Fruit fly (Drosophila melanogaster) whole organism, wandering third instar larva: ENCODE measurements around the gene CG5555.

Experiments used
- Abd-B ChIP-seq: fragments of >200 bp; optimal IDR thresholded peaks from 2 replicates; lab custom pipeline; 2017; ENCODE audit warnings: missing biosample characterization, missing genetic modification characterization
- CG32264 ChIP-seq: fragments of 200-800 bp; sonication (Bioruptor generic); optimal IDR thresholded peaks from 2 replicates; lab custom pipeline; 2016; ENCODE audit warnings: missing biosample characterization, missing genetic modification characterization
- CG9705 ChIP-seq: fragments of 200-800 bp; sonication (Bioruptor generic); optimal IDR thresholded peaks from 2 replicates; lab custom pipeline; 2018; ENCODE audit warnings: missing biosample characterization, mild to moderate bottlenecking, missing genetic modification characterization
- CrebA ChIP-seq: fragments of 200-800 bp; sonication (Bioruptor generic); optimal IDR thresholded peaks from 2 replicates; lab custom pipeline; 2016; ENCODE audit warnings: missing biosample characterization, mild to moderate bottlenecking, missing genetic modification characterization, borderline replicate concordance
- Dfd ChIP-seq: fragments of >200 bp; optimal IDR thresholded peaks from 2 replicates; lab custom pipeline; 2017; ENCODE audit warnings: missing biosample characterization, missing genetic modification characterization
- Dif ChIP-seq: fragments of 200-275, 200-300 bp; sonication (Bioruptor generic); optimal IDR thresholded peaks from 2 replicates; lab custom pipeline; 2018; ENCODE audit warnings: missing biosample characterization, missing genetic modification characterization; ENCODE audit not compliant: partially characterized antibody
- GATAd ChIP-seq: sonication (Bioruptor generic); optimal IDR thresholded peaks from 2 replicates; lab custom pipeline; 2016; ENCODE audit warnings: missing biosample characterization, missing genetic modification characterization
- HLH106 ChIP-seq: fragments of 200-800 bp; optimal IDR thresholded peaks from 3 replicates; lab custom pipeline; 2019; ENCODE audit warnings: missing biosample characterization, mild to moderate bottlenecking, missing genetic modification characterization, moderate library complexity
- Hnf4 ChIP-seq: fragments of 200-800 bp; sonication (Bioruptor generic); optimal IDR thresholded peaks from 2 replicates; lab custom pipeline; 2016; ENCODE audit warnings: missing biosample characterization, mild to moderate bottlenecking, missing genetic modification characterization
- Hr78 ChIP-seq: fragments of >200 bp; optimal IDR thresholded peaks from 2 replicates; lab custom pipeline; 2017; ENCODE audit warnings: missing biosample characterization, missing genetic modification characterization
- Hr83 ChIP-seq: fragments of 200-300 bp; sonication (Bioruptor generic); optimal IDR thresholded peaks from 2 replicates; lab custom pipeline; 2016; ENCODE audit warnings: missing biosample characterization, mild to moderate bottlenecking, missing genetic modification characterization, moderate library complexity; ENCODE audit not compliant: poor library complexity, severe bottlenecking
- Jra ChIP-seq: sonication (Bioruptor generic); optimal IDR thresholded peaks from 2 replicates; lab custom pipeline; 2016; ENCODE audit warnings: missing biosample characterization, missing genetic modification characterization
- Mio ChIP-seq: sonication (Bioruptor generic); optimal IDR thresholded peaks from 2 replicates; lab custom pipeline; 2016; ENCODE audit warnings: missing biosample characterization, missing genetic modification characterization
- Myc ChIP-seq: fragments of >200 bp; optimal IDR thresholded peaks from 2 replicates; lab custom pipeline; 2017
- N ChIP-seq: fragments of >200 bp; optimal IDR thresholded peaks from 2 replicates; lab custom pipeline; 2018; ENCODE audit warnings: missing biosample characterization, missing external identifiers, missing genetic modification characterization
- OdsH ChIP-seq: fragments of 200-800 bp; sonication (Bioruptor generic); optimal IDR thresholded peaks from 2 replicates; lab custom pipeline; 2016; ENCODE audit warnings: missing biosample characterization, mild to moderate bottlenecking, missing genetic modification characterization
- Rel ChIP-seq, 2 experiments: fragments of 200-800 bp; sonication (Bioruptor generic) in 1 of 2; optimal IDR thresholded peaks; 2 replicates in 1 of 2; 3 replicates in 1 of 2; lab custom pipeline; 2016 to 2019; ENCODE audit warnings: mild to moderate bottlenecking in 2 of 2, missing biosample characterization in 2 of 2, missing genetic modification characterization in 2 of 2, moderate library complexity in 1 of 2
- Sp1 ChIP-seq: fragments of 200-800 bp; sonication (Bioruptor generic); optimal IDR thresholded peaks from 3 replicates; lab custom pipeline; 2019; ENCODE audit warnings: missing biosample characterization, mild to moderate bottlenecking, missing genetic modification characterization, moderate library complexity
- Vsx2 ChIP-seq: fragments of 200-300, 225-300 bp; sonication (Bioruptor generic); optimal IDR thresholded peaks from 2 replicates; lab custom pipeline; 2018; ENCODE audit warnings: missing biosample characterization, missing genetic modification characterization; ENCODE audit not compliant: partially characterized antibody
- br ChIP-seq: fragments of 200-800 bp; sonication (Bioruptor generic); optimal IDR thresholded peaks from 2 replicates; lab custom pipeline; 2016; ENCODE audit warnings: missing biosample characterization, missing genetic modification characterization
- brk ChIP-seq: fragments of 200-800 bp; sonication (Bioruptor generic); optimal IDR thresholded peaks from 2 replicates; lab custom pipeline; 2016; ENCODE audit warnings: missing biosample characterization, mild to moderate bottlenecking, missing genetic modification characterization
- dl ChIP-seq, 2 experiments: fragments of 175-275, 200-275 bp in 1 of 2; fragments of 200-275 bp in 1 of 2; sonication (Bioruptor generic); optimal IDR thresholded peaks; lab custom pipeline; 2018; ENCODE audit warnings: mild to moderate bottlenecking in 2 of 2, missing biosample characterization in 2 of 2, missing genetic modification characterization in 2 of 2, moderate library complexity in 2 of 2; ENCODE audit not compliant: partially characterized antibody in 2 of 2, insufficient read depth in 1 of 2
- dmrt93B ChIP-seq: fragments of 200-800 bp; sonication (Bioruptor generic); optimal IDR thresholded peaks from 2 replicates; lab custom pipeline; 2018; ENCODE audit warnings: missing biosample characterization, mild to moderate bottlenecking, missing genetic modification characterization
- dsf ChIP-seq: sonication (Bioruptor generic); optimal IDR thresholded peaks from 2 replicates; lab custom pipeline; 2016; ENCODE audit warnings: missing biosample characterization, missing genetic modification characterization, borderline replicate concordance
- ey ChIP-seq: fragments of 200-800 bp; sonication (Bioruptor generic); optimal IDR thresholded peaks from 2 replicates; lab custom pipeline; 2016; ENCODE audit warnings: missing biosample characterization, missing genetic modification characterization
- foxo ChIP-seq, 2 experiments: fragments of 200-800 bp; sonication (Bioruptor generic); optimal IDR thresholded peaks; 2 replicates in 1 of 2; 3 replicates in 1 of 2; lab custom pipeline; 2016 to 2017; ENCODE audit warnings: missing biosample characterization in 2 of 2, missing genetic modification characterization in 2 of 2
- fru ChIP-seq: fragments of 200-800 bp; sonication (Bioruptor generic); optimal IDR thresholded peaks from 3 replicates; lab custom pipeline; 2016; ENCODE audit warnings: missing biosample characterization, mild to moderate bottlenecking, missing genetic modification characterization
- h ChIP-seq: fragments of 200-800 bp; sonication (Bioruptor generic); optimal IDR thresholded peaks from 3 replicates; lab custom pipeline; 2016; ENCODE audit warnings: missing biosample characterization, mild to moderate bottlenecking, missing genetic modification characterization
- jim ChIP-seq: fragments of 175-275, 200-325 bp; sonication (Bioruptor generic); optimal IDR thresholded peaks from 2 replicates; lab custom pipeline; 2016; ENCODE audit warnings: missing biosample characterization, mild to moderate bottlenecking, missing genetic modification characterization
- lola ChIP-seq: fragments of >200 bp; optimal IDR thresholded peaks from 2 replicates; lab custom pipeline; 2017; ENCODE audit warnings: missing biosample characterization, missing genetic modification characterization
- pan ChIP-seq: fragments of >200 bp; optimal IDR thresholded peaks from 2 replicates; lab custom pipeline; 2017
- psq ChIP-seq: fragments of 200-800 bp; sonication (Bioruptor generic); optimal IDR thresholded peaks from 3 replicates; lab custom pipeline; 2017; ENCODE audit warnings: missing biosample characterization, mild to moderate bottlenecking, missing genetic modification characterization, moderate library complexity
- rgr ChIP-seq: fragments of 200-800 bp; sonication (Bioruptor generic); optimal IDR thresholded peaks from 3 replicates; lab custom pipeline; 2016; ENCODE audit warnings: missing biosample characterization, mild to moderate bottlenecking, missing genetic modification characterization
- sage ChIP-seq: fragments of 200-800 bp; sonication (Bioruptor generic); optimal IDR thresholded peaks from 2 replicates; lab custom pipeline; 2016; ENCODE audit warnings: missing biosample characterization, mild to moderate bottlenecking, missing genetic modification characterization
- sv ChIP-seq: fragments of 200-800 bp; sonication (Bioruptor generic); optimal IDR thresholded peaks from 3 replicates; lab custom pipeline; 2016; ENCODE audit warnings: missing biosample characterization, missing genetic modification characterization
- tai ChIP-seq: sonication (Bioruptor generic); optimal IDR thresholded peaks from 2 replicates; lab custom pipeline; 2016; ENCODE audit warnings: missing biosample characterization, missing genetic modification characterization
- usp ChIP-seq: fragments of >200 bp; optimal IDR thresholded peaks from 2 replicates; lab custom pipeline; 2017; ENCODE audit warnings: missing biosample characterization, missing genetic modification characterization
- woc ChIP-seq: sonication (Bioruptor generic); optimal IDR thresholded peaks from 2 replicates; lab custom pipeline; 2016; ENCODE audit warnings: missing biosample characterization, mild to moderate bottlenecking, missing genetic modification characterization

The CG5555 gene

DNA sequence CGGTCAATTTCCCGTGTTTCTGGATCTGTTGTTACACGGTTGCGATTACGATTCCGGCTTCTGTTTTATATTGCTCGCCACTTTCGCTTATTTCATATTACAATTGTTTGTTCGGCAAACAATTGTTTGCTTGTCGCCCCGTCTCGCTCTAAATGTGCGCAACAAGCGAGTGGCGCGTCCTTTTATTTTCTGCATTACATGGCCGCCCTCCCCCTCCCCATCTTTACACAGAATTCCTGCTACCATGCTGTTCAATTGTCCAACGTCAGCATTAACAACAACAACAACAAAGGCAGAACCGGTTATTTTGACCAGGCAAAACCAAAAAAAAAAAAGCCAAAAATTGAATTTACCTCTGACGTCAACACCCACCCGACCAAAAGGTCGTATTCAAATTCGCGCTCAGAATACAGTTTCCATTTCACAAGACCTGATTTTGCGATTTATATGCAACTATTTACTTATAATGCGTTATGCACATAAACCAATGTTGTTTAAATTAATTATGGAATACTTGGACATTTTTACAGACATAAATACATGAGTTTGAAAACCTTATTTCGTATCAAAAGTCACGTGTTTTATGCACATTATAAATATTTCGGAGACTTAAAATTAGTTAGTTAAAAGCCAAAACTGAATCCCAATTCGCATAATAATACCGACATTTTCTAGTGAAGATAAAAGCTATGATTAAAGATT, 14.1 kb downstream of the CG5555 start:
- peak; percentile 32 for TF ChIP-seq woc (GFP tag; lab: Kevin White, UChicago)
- no peak for TF ChIP-seq Rel (GFP tag; optimal IDR thresholded peaks at IDR 0.05; lab: Kevin White, UChicago)
- peak; percentile 17 for TF ChIP-seq Rel (tag; optimal IDR thresholded peaks at IDR 0.05; lab: Kevin White, UChicago)
- peak; percentile 19 for TF ChIP-seq Sp1 (GFP tag; lab: Kevin White, UChicago)
- no peak for TF ChIP-seq foxo (GFP tag; optimal IDR thresholded peaks at IDR 0.05; lab: Kevin White, UChicago)
- TF ChIP-seq psq (GFP tag; lab: Kevin White, UChicago), result peak; percentile 65
- peak; percentile 15 for TF ChIP-seq brk
- TF ChIP-seq HLH106 (tag; lab: Kevin White, UChicago), result peak; percentile 2
- no peak for TF ChIP-seq lola (GFP tag; lab: Kevin White, UChicago)
- peak; percentile 27 for TF ChIP-seq ey (GFP tag; lab: Kevin White, UChicago)
- TF ChIP-seq Abd-B, result no peak
- no peak for TF ChIP-seq rgr (GFP tag; lab: Kevin White, UChicago)
- TF ChIP-seq fru, result peak; percentile 47
- no peak for TF ChIP-seq sage
- no peak for TF ChIP-seq dmrt93B (GFP tag; lab: Kevin White, UChicago)
- no peak for TF ChIP-seq dsf (GFP tag; lab: Kevin White, UChicago)

DNA sequence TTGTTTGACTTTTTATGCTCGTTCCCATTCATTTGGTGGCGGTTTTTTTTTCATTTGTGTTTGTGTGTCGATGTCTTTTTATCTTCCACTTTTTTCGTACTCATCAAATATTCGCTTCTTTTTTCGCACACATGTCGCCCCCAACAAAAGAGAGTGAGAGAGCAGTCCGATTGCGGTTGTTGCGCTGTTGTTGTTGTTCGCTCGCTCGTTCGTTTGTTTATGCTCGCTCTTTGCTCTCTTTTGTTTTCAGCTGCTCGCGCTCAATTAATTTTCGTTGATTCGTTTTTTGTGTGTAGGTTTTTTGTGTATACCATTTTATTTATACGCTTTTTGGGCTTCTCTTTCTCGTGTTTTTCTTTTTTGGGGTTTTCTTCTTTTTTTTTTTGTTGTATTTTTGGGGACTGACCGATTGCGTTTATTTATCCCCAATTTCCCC, 14.7 kb downstream of the CG5555 start:
- TF ChIP-seq N (GFP tag; lab: Kevin White, UChicago) (no peak), OdsH (no peak), Myc (lab: Kevin White, UChicago) (no peak), ey (GFP tag; lab: Kevin White, UChicago) (no peak), Hnf4 (GFP tag; lab: Kevin White, UChicago) (no peak), Hr78 (GFP tag; lab: Kevin White, UChicago) (no peak), CG9705 (no peak), fru (no peak), sage (peak; percentile 59), CG32264 (GFP tag; lab: Kevin White, UChicago) (peak; percentile 34), brk (no peak), HLH106 (tag; lab: Kevin White, UChicago) (no peak), CrebA (GFP tag; lab: Kevin White, UChicago) (peak; percentile 80), Dfd (GFP tag; lab: Kevin White, UChicago) (no peak), br (GFP tag; lab: Kevin White, UChicago) (no peak), foxo (GFP tag; optimal IDR thresholded peaks at IDR 0.05; lab: Kevin White, UChicago) (peak in 1 of 2 experiments; percentile 53), GATAd (GFP tag; lab: Kevin White, UChicago) (no peak), dl (GFP tag; optimal IDR thresholded peaks at IDR 0.05; lab: Kevin White, UChicago; ENCODE audit: insufficient read depth in 1 of 2, partially characterized antibody in 2 of 2) (peak; percentile 84 to 90), Vsx2 (GFP tag; lab: Kevin White, UChicago) (peak; percentile 78), pan (lab: Kevin White, UChicago) (no peak), lola (GFP tag; lab: Kevin White, UChicago) (no peak), psq (GFP tag; lab: Kevin White, UChicago) (peak; percentile 80), Rel (GFP tag; optimal IDR thresholded peaks at IDR 0.05; lab: Kevin White, UChicago) (peak; percentile 58), Rel (tag; optimal IDR thresholded peaks at IDR 0.05; lab: Kevin White, UChicago) (peak; percentile 37), dsf (GFP tag; lab: Kevin White, UChicago) (no peak), usp (GFP tag; lab: Kevin White, UChicago) (no peak), sv (GFP tag; lab: Kevin White, UChicago) (no peak), Jra (GFP tag; lab: Kevin White, UChicago) (no peak), jim (GFP tag; lab: Kevin White, UChicago) (peak; percentile 1), dmrt93B (GFP tag; lab: Kevin White, UChicago) (no peak), Hr83 (GFP tag; lab: Kevin White, UChicago) (no peak), Dif (GFP tag; lab: Kevin White, UChicago) (peak; percentile 93), Sp1 (GFP tag; lab: Kevin White, UChicago) (peak; percentile 66), Mio (GFP tag; lab: Kevin White, UChicago) (no peak), Abd-B (no peak), h (GFP tag; lab: Kevin White, UChicago) (no peak), rgr (GFP tag; lab: Kevin White, UChicago) (no peak), woc (GFP tag; lab: Kevin White, UChicago) (no peak), tai (GFP tag; lab: Kevin White, UChicago) (no peak)
